Fruit fly (Drosophila melanogaster) whole organism, prepupa: ENCODE results near the gene cmb.

Experiments
- CG11902 ChIP-seq: fragments of 200-800 bp; sonication (Bioruptor generic); optimal IDR thresholded peaks from 3 replicates; lab custom pipeline; 2016; ENCODE audit warnings: missing biosample characterization, missing genetic modification characterization
- CG34406 ChIP-seq: fragments of 200-800 bp; sonication (Bioruptor generic); optimal IDR thresholded peaks from 3 replicates; lab custom pipeline; 2016; ENCODE audit warnings: missing biosample characterization, missing genetic modification characterization
- CG4318 ChIP-seq: fragments of 200-800 bp; sonication (Bioruptor generic); optimal IDR thresholded peaks from 3 replicates; lab custom pipeline; 2017; ENCODE audit warnings: missing biosample characterization, mild to moderate bottlenecking, missing genetic modification characterization
- CG8119 ChIP-seq: fragments of 200-800 bp; sonication (Bioruptor generic); IDR thresholded peaks from 3 replicates; pipeline ENCODE4 v1.3.6; 2022; ENCODE audit warnings: missing biosample characterization, missing genetic modification characterization
- CG8319 ChIP-seq: fragments of 200-800 bp; sonication (Bioruptor generic); optimal IDR thresholded peaks from 3 replicates; lab custom pipeline; 2016; ENCODE audit warnings: missing biosample characterization, missing genetic modification characterization
- Eip78C ChIP-seq: fragments of 200-800 bp; sonication (Bioruptor generic); peaks from one replicate; lab custom pipeline; 2016; ENCODE audit warnings: missing biosample characterization, missing genetic modification characterization
- Ets21C ChIP-seq: fragments of 200-800 bp; sonication (Bioruptor generic); optimal IDR thresholded peaks from 3 replicates; lab custom pipeline; 2016; ENCODE audit warnings: missing biosample characterization, missing genetic modification characterization
- Ets96B ChIP-seq: fragments of 200-800 bp; optimal IDR thresholded peaks from 2 replicates; lab custom pipeline; 2019; ENCODE audit warnings: missing biosample characterization, mild to moderate bottlenecking, missing genetic modification characterization, moderate library complexity
- Hr39 ChIP-seq: fragments of 200-800 bp; sonication (Bioruptor generic); optimal IDR thresholded peaks from 2 replicates; lab custom pipeline; 2016; ENCODE audit warnings: missing biosample characterization, missing genetic modification characterization
- Lpt ChIP-seq: fragments of 200-800 bp; sonication (Bioruptor generic); optimal IDR thresholded peaks from 3 replicates; lab custom pipeline; 2016; ENCODE audit warnings: missing biosample characterization, missing genetic modification characterization
- Met ChIP-seq: fragments of 200-800 bp; sonication (Bioruptor generic); optimal IDR thresholded peaks from 3 replicates; lab custom pipeline; 2016; ENCODE audit warnings: missing biosample characterization, missing genetic modification characterization
- Sox14 ChIP-seq: fragments of 200-800 bp; sonication (Bioruptor generic); optimal IDR thresholded peaks from 3 replicates; lab custom pipeline; 2016; ENCODE audit warnings: missing biosample characterization, missing genetic modification characterization
- lz ChIP-seq: fragments of 200-800 bp; sonication (Bioruptor generic); optimal IDR thresholded peaks from 3 replicates; lab custom pipeline; 2016; ENCODE audit warnings: missing biosample characterization, missing genetic modification characterization
- topi ChIP-seq: fragments of 200-800 bp; sonication (Bioruptor generic); optimal IDR thresholded peaks from 3 replicates; lab custom pipeline; 2016; ENCODE audit warnings: missing biosample characterization, missing genetic modification characterization

dm6 chr3L:13432791-13433190 lies 9.6 kb upstream of the cmb start:
- no peak for TF ChIP-seq CG8119
- no peak for TF ChIP-seq lz
- no peak for TF ChIP-seq Sox14 (GFP tag; lab: Kevin White, UChicago)
- TF ChIP-seq CG11902 (GFP tag; lab: Kevin White, UChicago): no peak
- no peak for TF ChIP-seq Eip78C
- TF ChIP-seq Ets96B: no peak
- no peak for TF ChIP-seq Ets21C (GFP tag; lab: Kevin White, UChicago)
- TF ChIP-seq Lpt: no peak
- TF ChIP-seq Met (GFP tag; lab: Kevin White, UChicago): no peak
- TF ChIP-seq CG8319 (GFP tag; lab: Kevin White, UChicago): no peak
- TF ChIP-seq CG34406: no peak
- no peak for TF ChIP-seq Hr39
- no peak for TF ChIP-seq topi (GFP tag; lab: Kevin White, UChicago)
- no peak for TF ChIP-seq CG4318 (GFP tag; lab: Kevin White, UChicago)
